Worm (Caenorhabditis elegans) whole organism, L1 larva: ENCODE data around the gene Y70C5B.2.
"Not testable (repeated sequence)": the region's sequence is repeated elsewhere in the genome, so short reads cannot be mapped to it uniquely, and the experiment has no call there.

Experiments used
- C04F5.9 ChIP-seq: sonication (generic microtip); optimal IDR thresholded peaks from 2 replicates; lab custom pipeline; 2016; ENCODE audit warnings: missing genetic modification characterization, missing compliant biosample characterization
- ceh-88 ChIP-seq: fragments of 200-800 bp; sonication (Bioruptor generic); IDR thresholded peaks from 2 replicates; pipeline ENCODE4 v1.3.6; 2022; ENCODE audit warnings: missing genetic modification characterization, missing compliant biosample characterization
- lir-3 ChIP-seq: sonication (generic microtip); optimal IDR thresholded peaks from 2 replicates; lab custom pipeline; 2016; ENCODE audit warnings: mild to moderate bottlenecking, missing genetic modification characterization, moderate library complexity, missing compliant biosample characterization; ENCODE audit not compliant: poor library complexity
- mdl-1 ChIP-seq, 2 experiments: fragments of 150-350 bp; optimal IDR thresholded peaks; 2 replicates each; lab custom pipeline; 2014 to 2017; ENCODE audit warnings: missing biosample characterization in 2 of 2, missing genetic modification characterization in 2 of 2, inconsistent platforms in 1 of 2
- nhr-237 ChIP-seq: fragments of 150-350 bp; optimal IDR thresholded peaks from 2 replicates; lab custom pipeline; 2014; ENCODE audit warnings: missing biosample characterization, missing genetic modification characterization
- nhr-28 ChIP-seq: fragments of 150-350 bp; optimal IDR thresholded peaks from 2 replicates; lab custom pipeline; 2014; ENCODE audit warnings: missing biosample characterization, missing genetic modification characterization
- nhr-77 ChIP-seq: fragments of 150-350 bp; optimal IDR thresholded peaks from 2 replicates; lab custom pipeline; 2014; ENCODE audit warnings: missing biosample characterization, missing genetic modification characterization
- pqm-1 ChIP-seq: sonication (generic microtip); optimal IDR thresholded peaks from 3 replicates; lab custom pipeline; 2017; ENCODE audit warnings: missing biosample characterization, missing genetic modification characterization
- rnt-1 ChIP-seq: sonication (generic microtip); optimal IDR thresholded peaks from 2 replicates; lab custom pipeline; 2016; ENCODE audit warnings: mild to moderate bottlenecking, missing genetic modification characterization, moderate library complexity, missing compliant biosample characterization
- unc-62 ChIP-seq: fragments of 150-350 bp; optimal IDR thresholded peaks from 2 replicates; lab custom pipeline; 2014; ENCODE audit warnings: missing biosample characterization, missing genetic modification reagents, missing genetic modification characterization
- unc-86 ChIP-seq: sonication (generic microtip); optimal IDR thresholded peaks from 2 replicates; lab custom pipeline; 2016; ENCODE audit warnings: missing genetic modification characterization, missing compliant biosample characterization
- xbp-1 ChIP-seq: sonication (generic microtip); optimal IDR thresholded peaks from 2 replicates; lab custom pipeline; 2016; ENCODE audit warnings: missing genetic modification characterization, missing compliant biosample characterization

DNA sequence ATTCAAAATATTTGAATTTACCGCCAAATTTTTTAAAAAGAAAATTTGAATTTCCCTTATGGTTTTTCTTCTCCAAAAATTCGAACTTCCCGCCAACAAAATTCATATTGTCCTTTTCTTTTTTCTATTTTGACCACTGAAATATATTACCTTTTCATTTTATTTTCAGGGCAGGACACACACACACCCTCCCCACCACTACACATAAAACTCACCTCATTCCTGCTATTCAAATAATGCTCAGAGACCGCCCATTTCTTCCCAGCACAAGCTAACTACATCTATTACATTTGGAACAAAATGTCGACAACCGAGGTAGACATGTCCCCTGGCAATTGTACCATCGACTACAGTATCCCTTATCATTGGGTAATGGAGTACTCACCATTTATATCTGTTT, 6.5 kb downstream of the Y70C5B.2 start, which contains the start of gene W06G6.15:
- not testable (repeated sequence) for TF ChIP-seq nhr-77 (tag; lab: Kevin White, UChicago); unc-62 (GFP tag; lab: Kevin White, UChicago); ceh-88 (GFP tag; lab: Robert Waterston, UW); unc-86 (tag; lab: Kevin White, UChicago); mdl-1 (tag; optimal IDR thresholded peaks at IDR 0.05; lab: Kevin White, UChicago); rnt-1 (tag; lab: Kevin White, UChicago); C04F5.9 (tag; lab: Kevin White, UChicago); nhr-237 (tag; lab: Kevin White, UChicago); pqm-1; lir-3 (tag; lab: Kevin White, UChicago); nhr-28; xbp-1 (tag; lab: Kevin White, UChicago)
